Worm (Caenorhabditis elegans) whole organism, L4 larva: Measurements from ENCODE around the gene ZK686.5.
A peak's percentile ranks its signal among the peaks of the same experiment; 100 is the strongest.

Experiments used
- F10B5.3 ChIP-seq: sonication (generic microtip); optimal IDR thresholded peaks from 2 replicates; lab custom pipeline; 2016; ENCODE audit warnings: mild to moderate bottlenecking, missing genetic modification characterization, missing compliant biosample characterization
- F37D6.2 ChIP-seq: sonication (generic microtip); optimal IDR thresholded peaks from 2 replicates; lab custom pipeline; 2016; ENCODE audit warnings: mild to moderate bottlenecking, missing genetic modification characterization, missing compliant biosample characterization
- F49E8.2 ChIP-seq: sonication (generic microtip); optimal IDR thresholded peaks from 2 replicates; lab custom pipeline; 2016; ENCODE audit warnings: missing compliant biosample characterization, mild to moderate bottlenecking, missing genetic modification characterization, borderline replicate concordance
- T20F7.1 ChIP-seq: fragments of 200-800 bp; sonication (Bioruptor generic); optimal IDR thresholded peaks from 2 replicates; lab custom pipeline; 2018; ENCODE audit warnings: mild to moderate bottlenecking, missing genetic modification characterization, missing compliant biosample characterization
- Y48G9A.11 ChIP-seq: fragments of 200-800 bp; sonication (Bioruptor generic); IDR thresholded peaks from 2 replicates; pipeline ENCODE4 v1.3.6; 2022; ENCODE audit warnings: missing genetic modification reagents, missing genetic modification characterization, missing compliant biosample characterization
- aly-2 ChIP-seq: sonication (generic microtip); optimal IDR thresholded peaks from 2 replicates; lab custom pipeline; 2018; ENCODE audit warnings: missing biosample characterization, missing genetic modification characterization
- arid-1 ChIP-seq: fragments of 200-800 bp; sonication (Bioruptor generic); conservative IDR thresholded peaks from 2 replicates; pipeline ENCODE4 v1.3.6; 2022; ENCODE audit warnings: missing genetic modification reagents, missing genetic modification characterization, missing compliant biosample characterization
- attf-4 ChIP-seq: sonication (generic microtip); optimal IDR thresholded peaks from 3 replicates; lab custom pipeline; 2017; ENCODE audit warnings: missing biosample characterization, missing genetic modification characterization
- ceh-20 ChIP-seq: fragments of 200-800 bp; sonication (Bioruptor generic); IDR thresholded peaks from 2 replicates; pipeline ENCODE4 v1.3.6; 2022; ENCODE audit warnings: missing genetic modification reagents, missing genetic modification characterization, missing compliant biosample characterization
- ceh-28 ChIP-seq: fragments of 150-350 bp; optimal IDR thresholded peaks from 2 replicates; lab custom pipeline; 2014; ENCODE audit warnings: missing biosample characterization, missing genetic modification reagents, missing genetic modification characterization
- cey-2 ChIP-seq: sonication (generic microtip); optimal IDR thresholded peaks from 3 replicates; lab custom pipeline; 2017; ENCODE audit warnings: missing genetic modification characterization, mild to moderate bottlenecking, missing compliant biosample characterization, antibody characterized with exemption, borderline replicate concordance; ENCODE audit not compliant: insufficient read depth
- daf-8 ChIP-seq: fragments of 200-800 bp; sonication (Bioruptor generic); IDR thresholded peaks from 2 replicates; pipeline ENCODE4 v1.3.6; 2022; ENCODE audit warnings: missing genetic modification characterization, missing compliant biosample characterization
- dpl-1 ChIP-seq: fragments of 150-350 bp; optimal IDR thresholded peaks from 2 replicates; lab custom pipeline; 2014; ENCODE audit warnings: missing biosample characterization, missing genetic modification reagents, missing genetic modification characterization
- hlh-30 ChIP-seq: sonication (generic microtip); optimal IDR thresholded peaks from 2 replicates; lab custom pipeline; 2017; ENCODE audit warnings: antibody characterized with exemption, mild to moderate bottlenecking, missing genetic modification characterization, missing compliant biosample characterization; ENCODE audit not compliant: insufficient read depth
- lin-1 ChIP-seq: fragments of 200-800 bp; sonication (Bioruptor generic); IDR thresholded peaks from 2 replicates; pipeline ENCODE4 v1.3.6; 2022; ENCODE audit warnings: missing genetic modification reagents, missing genetic modification characterization, missing compliant biosample characterization
- lin-13 ChIP-seq: fragments of 150-350 bp; optimal IDR thresholded peaks from 2 replicates; lab custom pipeline; 2014; ENCODE audit warnings: missing biosample characterization, missing genetic modification reagents, missing genetic modification characterization
- madf-9 ChIP-seq: fragments of 200-800 bp; sonication (Bioruptor generic); conservative IDR thresholded peaks from 2 replicates; pipeline ENCODE4 v1.3.6; 2022; ENCODE audit warnings: missing genetic modification reagents, missing genetic modification characterization, missing compliant biosample characterization
- mes-2 ChIP-seq: sonication (generic microtip); optimal IDR thresholded peaks from 2 replicates; lab custom pipeline; 2016; ENCODE audit warnings: missing genotype, mild to moderate bottlenecking, missing genetic modification characterization, missing compliant biosample characterization; ENCODE audit not compliant: poor library complexity, severe bottlenecking
- nhr-102 ChIP-seq: sonication (generic microtip); optimal IDR thresholded peaks from 2 replicates; lab custom pipeline; 2016; ENCODE audit warnings: mild to moderate bottlenecking, missing genetic modification characterization, moderate library complexity, missing compliant biosample characterization
- nhr-111 ChIP-seq: fragments of 200-800 bp; sonication (Bioruptor generic); optimal IDR thresholded peaks from 2 replicates; lab custom pipeline; 2018; ENCODE audit warnings: mild to moderate bottlenecking, missing genetic modification characterization, missing compliant biosample characterization
- nhr-28 ChIP-seq: fragments of 150-350 bp; optimal IDR thresholded peaks from 2 replicates; lab custom pipeline; 2014; ENCODE audit warnings: missing biosample characterization, missing genetic modification characterization
- nhr-42 ChIP-seq: fragments of 200-800 bp; sonication (Bioruptor generic); IDR thresholded peaks from 2 replicates; pipeline ENCODE4 v1.3.6; 2022; ENCODE audit warnings: missing genetic modification characterization, missing compliant biosample characterization
- nhr-76 ChIP-seq: fragments of 150-350 bp; optimal IDR thresholded peaks from 2 replicates; lab custom pipeline; 2014; ENCODE audit warnings: missing biosample characterization, missing genetic modification characterization
- pha-4 ChIP-seq, 2 experiments: fragments of 150-350 bp in 1 of 2; fragments of 200-800 bp in 1 of 2; sonication (Bioruptor generic) in 1 of 2; IDR thresholded peaks in 1 of 2; optimal IDR thresholded peaks in 1 of 2; 2 replicates each; pipeline versions ENCODE4 v1.3.6 to Lab custom; 2014 to 2022; ENCODE audit warnings: missing genetic modification characterization in 2 of 2, missing genetic modification reagents in 2 of 2, missing biosample characterization in 1 of 2, missing compliant biosample characterization in 1 of 2
- php-3 ChIP-seq: fragments of 200-800 bp; sonication (Bioruptor generic); IDR thresholded peaks from 2 replicates; pipeline ENCODE4 v1.3.6; 2022; ENCODE audit warnings: missing genetic modification reagents, missing genetic modification characterization, missing compliant biosample characterization
- pqm-1 ChIP-seq: sonication (generic microtip); optimal IDR thresholded peaks from 2 replicates; lab custom pipeline; 2017; ENCODE audit warnings: missing biosample characterization, missing genetic modification characterization
- saeg-2 ChIP-seq: fragments of 200-800 bp; sonication (Bioruptor generic); IDR thresholded peaks from 2 replicates; pipeline ENCODE4 v1.3.6; 2022; ENCODE audit warnings: missing genetic modification reagents, missing genetic modification characterization, missing compliant biosample characterization
- set-16 ChIP-seq: fragments of 200-800 bp; sonication (Bioruptor generic); IDR thresholded peaks from 2 replicates; pipeline ENCODE4 v1.3.6; 2022; ENCODE audit warnings: missing genetic modification reagents, missing genetic modification characterization, missing compliant biosample characterization
- spr-1 ChIP-seq: sonication (generic microtip); optimal IDR thresholded peaks from 2 replicates; lab custom pipeline; 2016; ENCODE audit warnings: mild to moderate bottlenecking, missing genetic modification characterization, missing compliant biosample characterization
- tra-1 ChIP-seq: fragments of 200-800 bp; sonication (Bioruptor generic); IDR thresholded peaks from 2 replicates; pipeline ENCODE4 v1.3.6; 2022; ENCODE audit warnings: missing genetic modification reagents, missing genetic modification characterization, missing compliant biosample characterization
- unc-130 ChIP-seq: sonication (generic microtip); optimal IDR thresholded peaks from 2 replicates; lab custom pipeline; 2016; ENCODE audit warnings: missing genetic modification reagents, missing genetic modification characterization, missing compliant biosample characterization
- unc-39 ChIP-seq: sonication (generic microtip); optimal IDR thresholded peaks from 2 replicates; lab custom pipeline; 2017; ENCODE audit warnings: missing biosample characterization, missing genetic modification characterization
- unc-62 ChIP-seq, 3 experiments: fragments of 150-350 bp in 1 of 3; sonication (generic microtip); optimal IDR thresholded peaks in 2 of 3; peaks in 1 of 3; 1 replicate in 1 of 3; 2 replicates in 2 of 3; lab custom pipeline; 2014 to 2017; ENCODE audit warnings: missing biosample characterization in 3 of 3, missing genetic modification characterization in 3 of 3, missing genetic modification reagents in 3 of 3, missing genotype in 1 of 3
- zag-1 ChIP-seq: fragments of 150-350 bp; optimal IDR thresholded peaks from 2 replicates; lab custom pipeline; 2014; ENCODE audit warnings: missing biosample characterization, missing genetic modification characterization

The ZK686.5 gene

ce11 chrIII:7806947-7807346 is 39.6 kb upstream of the ZK686.5 start:
- TF ChIP-seq nhr-42 (GFP tag; lab: Robert Waterston, UW) (no peak), lin-13 (no peak), nhr-28 (no peak), php-3 (GFP tag; lab: Robert Waterston, UW) (no peak), nhr-76 (no peak), ceh-28 (tag; lab: Kevin White, UChicago) (no peak), madf-9 (GFP tag; lab: Robert Waterston, UW) (no peak), hlh-30 (no peak), saeg-2 (GFP tag; lab: Robert Waterston, UW) (no peak), aly-2 (tag; lab: Kevin White, UChicago) (no peak), attf-4 (tag; lab: Kevin White, UChicago) (no peak), unc-39 (tag; lab: Kevin White, UChicago) (no peak), nhr-102 (no peak), pha-4 (GFP tag; IDR thresholded peaks at IDR 0.05; lab: Robert Waterston, UW) (no peak), pha-4 (tag; optimal IDR thresholded peaks at IDR 0.05; lab: Kevin White, UChicago) (no peak), spr-1 (tag; lab: Kevin White, UChicago) (no peak), arid-1 (GFP tag; lab: Robert Waterston, UW) (no peak), nhr-111 (GFP tag; lab: Kevin White, UChicago) (no peak)
- TF ChIP-seq, all 104 proteins: peak for 0

DNA sequence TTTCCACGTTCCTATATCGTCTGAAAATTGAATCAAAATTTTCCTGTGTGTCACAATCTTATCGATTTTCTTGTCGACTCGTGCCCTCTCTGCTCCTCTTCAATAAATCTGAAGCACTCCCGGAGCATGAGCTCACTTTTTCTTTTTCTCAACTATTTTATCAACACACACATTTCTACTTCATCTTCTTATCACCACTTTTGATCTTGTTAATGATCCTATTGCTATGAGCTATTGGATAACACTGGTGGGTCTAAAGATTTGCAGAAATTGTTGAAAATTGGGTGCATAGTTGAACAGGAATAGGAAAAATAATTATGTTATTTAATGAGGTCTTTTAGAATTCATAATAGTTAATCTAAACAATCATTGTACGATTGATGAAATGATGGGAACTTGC is 37.9 kb upstream of the ZK686.5 start:
- TF ChIP-seq zag-1 (tag; lab: Kevin White, UChicago) (no peak), mes-2 (tag; lab: Kevin White, UChicago) (no peak), unc-39 (tag; lab: Kevin White, UChicago) (no peak), pha-4 (GFP tag; IDR thresholded peaks at IDR 0.05; lab: Robert Waterston, UW) (no peak), pha-4 (tag; optimal IDR thresholded peaks at IDR 0.05; lab: Kevin White, UChicago) (no peak), F10B5.3 (tag; lab: Kevin White, UChicago) (no peak), daf-8 (no peak), T20F7.1 (GFP tag; lab: Kevin White, UChicago) (no peak), cey-2 (no peak), lin-1 (GFP tag; lab: Robert Waterston, UW) (no peak), lin-13 (no peak), pqm-1 (no peak), ceh-28 (tag; lab: Kevin White, UChicago) (no peak), tra-1 (no peak)
- TF ChIP-seq, all 104 proteins: peak for 0

DNA sequence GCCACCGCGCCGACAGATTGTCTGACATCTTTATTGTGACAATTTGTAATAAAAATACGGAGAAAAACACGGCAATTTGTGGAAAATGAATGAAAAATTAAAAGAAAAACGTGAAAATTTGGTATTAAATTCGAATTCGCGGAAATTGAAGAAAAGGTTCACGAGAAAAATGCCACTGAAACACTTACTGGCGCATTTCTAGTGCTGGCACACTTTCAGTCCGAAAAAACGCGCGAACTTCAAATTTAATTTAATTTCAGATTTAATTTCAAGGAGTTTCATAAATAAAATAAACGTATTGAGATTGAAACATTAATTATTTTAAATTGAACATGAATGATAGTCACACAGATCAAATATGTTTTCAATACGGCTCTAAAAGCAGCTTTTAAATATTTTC is 28.0 kb upstream of the ZK686.5 start, which contains the start of gene cyk-7:
Gene cyk-7, minus strand, starts transcription at position 99 of the 400 bp plus-strand sequence.
- TF ChIP-seq set-16 (GFP tag; lab: Robert Waterston, UW), result no peak
- TF ChIP-seq unc-130, result peak; percentile 17
- peak; percentile 45 for TF ChIP-seq dpl-1 (GFP tag; lab: Kevin White, UChicago)
- no peak; the same call in 1 of the 2 replicates for TF ChIP-seq Y48G9A.11 (GFP tag; lab: Robert Waterston, UW)
- no peak for TF ChIP-seq ceh-28 (tag; lab: Kevin White, UChicago)
- peak; percentile 69 for TF ChIP-seq F49E8.2 (tag; lab: Kevin White, UChicago)

DNA sequence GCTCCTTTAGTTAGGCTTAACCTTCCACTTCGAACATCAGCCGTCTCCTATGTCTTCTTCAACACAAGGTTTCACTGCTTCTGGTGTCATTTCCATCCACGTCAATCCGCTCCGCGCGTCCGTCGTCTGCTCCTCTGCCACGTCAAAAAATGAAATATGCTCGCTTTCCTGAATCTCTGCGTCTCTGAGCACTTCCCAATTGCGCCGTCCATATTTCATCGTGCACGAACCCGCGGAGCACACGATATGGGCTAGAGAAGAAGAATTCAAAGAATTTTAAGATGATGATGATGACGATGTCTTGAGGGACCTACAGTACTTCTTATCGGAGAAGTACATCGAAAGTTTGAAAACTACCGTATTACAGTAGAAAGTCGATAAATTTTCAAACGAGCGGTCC is 25.7 kb upstream of the ZK686.5 start:
- TF ChIP-seq nhr-102 (no peak), unc-62 (GFP tag; optimal IDR thresholded peaks at IDR 0.05 in 1 of 2; lab: Kevin White, UChicago) (peak in 1 of 2 experiments; percentile 99), unc-62 (tag; optimal IDR thresholded peaks at IDR 0.05; lab: Kevin White, UChicago) (no peak), F37D6.2 (no peak), ceh-20 (no peak)
